Worm (Caenorhabditis elegans): ENCODE results near the gene asps-1.

DNA sequence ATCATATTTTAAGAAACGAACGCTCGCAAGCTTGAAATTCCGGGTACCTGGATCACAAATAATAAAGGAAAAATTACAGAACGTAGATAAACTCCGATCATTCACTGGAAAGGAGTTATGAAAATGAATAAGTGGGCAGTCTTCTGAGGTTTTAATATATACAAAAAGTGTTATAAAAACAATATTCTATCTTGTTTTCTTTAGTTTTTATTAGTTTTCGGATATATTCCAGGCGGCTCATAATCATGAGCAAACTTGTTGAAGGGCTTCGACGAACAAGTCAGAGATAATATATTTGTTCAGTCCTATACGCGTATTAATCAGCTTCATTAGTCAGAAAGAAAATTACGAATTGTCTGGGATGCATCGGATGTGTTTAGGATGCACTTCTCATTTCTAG, 3.2 kb downstream of the asps-1 start, which contains the start of gene gcy-6:
- no peak for TF ChIP-seq snpc-4 (tag; optimal IDR thresholded peaks at IDR 0.05)
- TF ChIP-seq elt-3 (tag; optimal IDR thresholded peaks at IDR 0.05), result no peak
- TF ChIP-seq pha-4 (tag; optimal IDR thresholded peaks at IDR 0.05), result no peak
- TF ChIP-seq mep-1 (tag; optimal IDR thresholded peaks at IDR 0.05), result no peak
- TF ChIP-seq ces-1 (GFP tag; optimal IDR thresholded peaks at IDR 0.05), result no peak
- no peak for TF ChIP-seq ceh-43 (GFP tag; optimal IDR thresholded peaks at IDR 0.05)
- no peak for TF ChIP-seq lin-32 (GFP tag; optimal IDR thresholded peaks at IDR 0.05)
- no peak for TF ChIP-seq nhr-12 (tag; optimal IDR thresholded peaks at IDR 0.05)
- TF ChIP-seq bed-3 (GFP tag; optimal IDR thresholded peaks at IDR 0.05), result no peak
- no peak for TF ChIP-seq blmp-1 (tag; optimal IDR thresholded peaks at IDR 0.05)
- no peak for TF ChIP-seq tbx-8 (GFP tag; optimal IDR thresholded peaks at IDR 0.05)
- no peak for TF ChIP-seq lin-13 (tag; optimal IDR thresholded peaks at IDR 0.05)
- no peak for TF ChIP-seq unc-120 (tag; optimal IDR thresholded peaks at IDR 0.05; ENCODE audit: poor library complexity, severe bottlenecking)
- TF ChIP-seq sptf-1 (tag; optimal IDR thresholded peaks at IDR 0.05), result no peak

Measured in whole organism, mixed stage, embryonic.